Fruit fly (Drosophila melanogaster): ENCODE measurements around the gene CG14042.

CG14042 gene

DNA sequence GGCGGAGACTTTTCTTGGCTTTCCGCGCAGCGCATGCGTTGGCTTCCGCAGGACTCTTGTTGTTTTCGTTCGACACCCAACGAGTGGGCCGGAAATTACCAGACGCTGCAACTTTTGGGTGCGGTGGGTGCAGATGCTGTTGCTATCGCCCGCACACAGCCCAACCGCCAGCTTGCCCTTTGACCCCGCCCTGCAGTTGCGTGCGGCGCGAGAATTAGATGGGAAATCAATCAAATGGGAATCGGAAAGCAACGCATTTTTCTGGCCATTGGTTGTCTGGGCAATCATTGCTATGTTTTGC, 32.1 kb upstream of the CG14042 start:
- TF ChIP-seq CG17806 (tag; optimal IDR thresholded peaks at IDR 0.05) (no peak), CG8301 (tag; optimal IDR thresholded peaks at IDR 0.05) (no peak), CG32121 (GFP tag; IDR thresholded peaks at IDR 0.05) (no peak), Pif1A (GFP tag; optimal IDR thresholded peaks at IDR 0.05) (no peak), CG12605 (GFP tag; IDR thresholded peaks at IDR 0.05) (no peak), CG15710 (tag; optimal IDR thresholded peaks at IDR 0.05) (no peak), gl (tag; optimal IDR thresholded peaks at IDR 0.05) (no peak), rn (GFP tag; IDR thresholded peaks at IDR 0.05) (no peak), CG9948 (tag; optimal IDR thresholded peaks at IDR 0.05) (no peak), EcR (GFP tag; optimal IDR thresholded peaks at IDR 0.05) (no peak), CG14655 (GFP tag; optimal IDR thresholded peaks at IDR 0.05) (no peak), CG8159 (tag; optimal IDR thresholded peaks at IDR 0.05) (no peak), Ets98B (GFP tag; IDR thresholded peaks at IDR 0.05) (no peak), CG10348 (GFP tag; IDR thresholded peaks at IDR 0.05) (no peak), Pif1B (GFP tag; optimal IDR thresholded peaks at IDR 0.05) (no peak), fd96Ca (GFP tag; IDR thresholded peaks at IDR 0.05) (no peak), Snoo (tag; optimal IDR thresholded peaks at IDR 0.05) (no peak), CG34367 (tag; optimal IDR thresholded peaks at IDR 0.05) (no peak), D1 (tag; optimal IDR thresholded peaks at IDR 0.05) (no peak)

DNA sequence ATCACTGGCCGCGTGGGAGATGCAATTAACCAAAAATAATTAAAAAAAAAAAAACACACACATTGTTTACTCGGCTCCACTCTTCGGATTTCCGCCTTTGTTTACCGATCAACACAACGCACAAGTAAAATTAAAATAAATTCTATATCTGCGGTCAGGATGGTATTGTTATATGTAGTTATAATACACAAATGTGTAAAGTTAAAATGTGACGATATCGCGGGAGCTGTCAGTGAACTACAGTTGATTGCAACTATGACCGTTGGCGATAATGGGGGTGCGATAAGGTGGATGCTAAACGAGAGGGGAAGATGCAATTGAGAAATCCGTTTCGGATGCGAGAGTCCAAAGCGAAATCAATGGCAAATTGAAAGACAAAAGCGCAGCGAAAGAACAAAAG, 31.2 kb upstream of the CG14042 start:
- TF ChIP-seq EcR (GFP tag; optimal IDR thresholded peaks at IDR 0.05) (peak; percentile 47), Pif1A (GFP tag; optimal IDR thresholded peaks at IDR 0.05) (no peak)

DNA sequence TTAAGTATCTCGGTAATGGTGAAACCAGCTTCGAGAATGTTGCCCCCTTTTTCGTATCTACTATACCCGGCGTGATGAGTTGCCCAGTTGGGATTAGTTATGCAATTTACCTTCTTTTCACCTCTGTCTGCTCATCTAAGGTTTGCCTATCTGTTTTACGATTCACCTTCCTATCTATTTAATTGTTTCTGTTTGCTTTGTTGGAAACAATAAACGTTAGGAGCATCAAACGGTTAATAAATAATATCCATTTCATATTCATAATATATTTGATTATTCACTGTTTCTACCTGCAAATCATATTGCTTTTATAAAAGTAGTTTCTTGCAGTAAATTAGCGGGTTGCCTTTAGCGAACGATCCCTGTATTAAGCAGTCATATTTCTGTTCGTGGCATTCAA, 30.3 kb upstream of the CG14042 start:
- TF ChIP-seq CG13204 (GFP tag; optimal IDR thresholded peaks at IDR 0.05) (no peak), CG9948 (tag; optimal IDR thresholded peaks at IDR 0.05) (no peak), Ets98B (GFP tag; IDR thresholded peaks at IDR 0.05) (peak; percentile 25; the same call in 1 of the 2 replicates), CG8159 (tag; optimal IDR thresholded peaks at IDR 0.05) (peak; percentile 0), CG10348 (GFP tag; IDR thresholded peaks at IDR 0.05) (no peak), Pif1A (GFP tag; optimal IDR thresholded peaks at IDR 0.05) (no peak), CG17806 (tag; optimal IDR thresholded peaks at IDR 0.05) (no peak), D1 (tag; optimal IDR thresholded peaks at IDR 0.05) (no peak), EcR (GFP tag; optimal IDR thresholded peaks at IDR 0.05) (peak; percentile 19)

DNA sequence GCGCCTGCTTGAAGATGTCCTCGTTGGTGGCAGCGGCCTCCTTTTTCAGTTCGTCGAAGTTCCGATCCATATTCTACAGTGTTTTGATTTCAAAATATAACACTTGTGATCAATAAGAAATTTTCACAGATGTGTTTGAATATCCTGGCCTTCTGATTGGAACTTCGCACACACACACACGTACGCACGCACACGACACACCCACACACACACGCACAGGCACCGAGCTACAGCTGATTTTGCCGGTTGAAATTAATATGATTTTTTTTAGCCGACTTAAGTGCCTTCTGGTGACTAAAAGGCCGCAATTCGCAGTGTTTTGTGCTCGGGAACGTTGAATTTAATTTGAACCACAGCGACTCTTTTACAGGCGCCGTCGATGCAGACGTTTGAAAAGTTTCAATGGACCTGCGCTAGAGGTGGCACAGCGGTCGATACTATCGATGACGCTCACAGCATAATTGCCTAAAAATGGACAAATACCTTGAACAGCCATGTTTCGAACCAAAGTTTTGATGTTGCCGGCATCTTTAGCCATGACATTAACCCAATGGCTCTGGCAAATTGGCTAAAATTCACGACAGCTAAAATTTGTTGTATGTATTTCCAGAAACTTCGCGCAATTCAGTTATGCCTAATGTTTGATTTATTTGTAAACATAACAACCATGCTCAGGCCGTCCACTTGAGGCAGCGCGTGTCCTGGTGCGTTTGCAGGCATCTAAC, 28.0 kb upstream of the CG14042 start, which contains the start of gene Rtnl1:
Gene Rtnl1, minus strand, starts transcription at position 415 of the 725 bp plus-strand sequence.
- TF ChIP-seq CG17806 (tag; optimal IDR thresholded peaks at IDR 0.05) (peak; percentile 11), CG4496 (GFP tag; IDR thresholded peaks at IDR 0.05) (peak; percentile 34; the same call in 1 of the 3 replicates), CG12605 (GFP tag; IDR thresholded peaks at IDR 0.05) (0 out of 2 replicates have a peak, but pooled peaks have one; percentile 12), CG9948 (tag; optimal IDR thresholded peaks at IDR 0.05) (no peak), EcR (GFP tag; optimal IDR thresholded peaks at IDR 0.05) (peak; percentile 44)

DNA sequence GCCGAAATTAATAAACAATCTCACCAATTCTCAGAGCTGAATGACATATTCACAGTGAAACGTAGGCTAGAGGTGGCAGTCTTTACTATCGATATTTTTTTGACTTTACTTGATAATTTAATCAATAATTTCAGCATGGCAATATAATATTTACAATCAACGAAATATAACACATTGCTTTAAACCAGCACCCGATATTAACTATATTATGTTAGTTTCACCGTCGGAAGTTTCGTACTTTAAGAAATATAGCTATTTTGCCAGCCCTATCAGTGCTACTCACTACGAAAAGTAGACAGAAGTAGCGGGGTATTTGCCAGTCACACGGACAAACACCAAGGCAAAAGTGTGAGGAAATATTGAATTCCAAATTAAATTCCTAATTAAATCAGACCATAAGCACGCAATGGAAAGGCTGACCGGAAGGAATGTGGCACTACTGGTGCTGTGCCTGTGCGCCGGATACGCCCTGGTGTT, 26.7 kb upstream of the CG14042 start, which contains the start of the genes CG31917, Tfb5 and SelT:
Gene CG31917, minus strand, starts transcription at position 51 of the 477 bp plus-strand sequence.
Gene Tfb5, minus strand, starts transcription at position 51 of the 477 bp plus-strand sequence.
Gene SelT, plus strand, starts transcription at position 139 of the 477 bp plus-strand sequence.
- TF ChIP-seq CG8159 (tag; optimal IDR thresholded peaks at IDR 0.05) = peak; percentile 31
- peak; percentile 29 for TF ChIP-seq EcR (GFP tag; optimal IDR thresholded peaks at IDR 0.05)
- no peak for TF ChIP-seq CG8301 (tag; optimal IDR thresholded peaks at IDR 0.05)
- peak; percentile 13 for TF ChIP-seq CG17806 (tag; optimal IDR thresholded peaks at IDR 0.05)
- peak; percentile 43 for TF ChIP-seq CG15710 (tag; optimal IDR thresholded peaks at IDR 0.05)
- no peak for TF ChIP-seq CG32121 (GFP tag; IDR thresholded peaks at IDR 0.05)

DNA sequence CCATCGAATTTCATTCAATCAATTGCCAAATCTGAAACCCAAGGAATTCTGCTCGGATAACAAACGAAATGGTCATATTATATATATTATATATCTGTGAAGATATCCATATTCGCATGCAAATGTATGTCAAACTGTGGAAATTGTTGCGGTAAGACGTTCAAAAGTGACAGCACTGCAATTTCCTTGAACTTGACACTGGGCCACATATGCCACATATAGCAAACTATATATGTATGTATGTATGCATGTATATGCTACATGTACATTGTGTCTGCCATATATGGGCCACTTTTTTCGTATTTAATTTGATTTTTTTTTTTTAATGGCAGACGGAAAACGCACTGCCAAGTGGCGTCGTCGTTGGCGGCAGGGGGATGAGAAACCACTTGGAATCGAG, 17.0 kb upstream of the CG14042 start:
- TF ChIP-seq Pif1A (GFP tag; optimal IDR thresholded peaks at IDR 0.05) (no peak), fd96Ca (GFP tag; IDR thresholded peaks at IDR 0.05) (no peak), EcR (GFP tag; optimal IDR thresholded peaks at IDR 0.05) (peak; percentile 20), Pif1B (GFP tag; optimal IDR thresholded peaks at IDR 0.05) (no peak), CG17806 (tag; optimal IDR thresholded peaks at IDR 0.05) (no peak)

DNA sequence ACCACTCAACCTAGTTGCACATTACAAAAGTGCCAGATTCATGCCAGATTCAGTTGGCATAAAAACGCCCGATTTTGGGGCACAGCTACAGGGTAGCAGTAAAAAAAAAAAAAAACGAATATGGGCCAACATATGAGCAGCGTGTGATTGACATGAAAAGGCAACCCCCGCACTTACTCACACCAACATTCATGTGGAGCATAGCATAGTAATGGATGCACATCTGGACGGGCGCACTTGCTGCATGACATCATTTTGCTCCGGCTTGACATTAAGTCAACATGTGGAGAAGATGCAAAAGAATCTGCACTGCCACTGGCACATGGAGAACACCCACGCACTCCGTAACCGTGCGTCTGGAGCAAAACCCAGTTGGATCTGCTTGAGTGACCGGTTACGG, 14.9 kb upstream of the CG14042 start:
- TF ChIP-seq Pif1A (GFP tag; optimal IDR thresholded peaks at IDR 0.05) (no peak), rn (GFP tag; IDR thresholded peaks at IDR 0.05) (no peak), CG12605 (GFP tag; IDR thresholded peaks at IDR 0.05) (no peak), CG8301 (tag; optimal IDR thresholded peaks at IDR 0.05) (no peak), CG10348 (GFP tag; IDR thresholded peaks at IDR 0.05) (no peak), fd96Ca (GFP tag; IDR thresholded peaks at IDR 0.05) (no peak)

Data from whole organism, pupa.